Worm (Caenorhabditis elegans): Measurements from ENCODE around the gene ctl-2.

Gene ctl-2

DNA sequence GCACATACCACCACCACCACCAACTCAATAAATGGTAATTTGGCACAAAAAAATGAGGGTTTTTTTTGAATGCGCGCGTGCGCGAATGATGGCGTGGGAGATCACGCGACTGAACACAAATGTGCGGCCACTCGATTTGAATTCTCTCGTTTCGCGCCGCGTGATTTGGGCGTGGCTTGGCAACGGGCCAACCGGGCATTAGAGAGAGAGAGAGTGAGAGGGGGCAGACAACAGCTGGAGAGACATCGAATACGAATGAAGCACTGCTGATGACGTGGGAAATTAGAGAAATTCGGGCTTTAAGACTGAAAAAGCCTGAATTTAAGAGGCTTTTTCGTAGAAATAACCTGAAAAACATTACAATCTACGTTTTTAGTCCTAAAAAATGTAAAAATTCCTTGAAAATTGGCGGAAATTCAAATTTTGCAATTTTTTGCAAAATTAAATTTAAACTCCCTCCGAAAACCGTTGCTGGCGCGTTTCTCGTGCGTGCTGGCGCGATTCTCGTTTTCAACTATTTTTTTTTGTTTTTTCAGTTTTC lies 50.4 kb downstream of the ctl-2 start:
- TF ChIP-seq Y105C5A.15 (GFP tag; IDR thresholded peaks at IDR 0.05) (peak; percentile 85), lim-7 (GFP tag; IDR thresholded peaks at IDR 0.05) (peak; percentile 53; the same call in 1 of the 2 replicates), hif-1 (tag; optimal IDR thresholded peaks at IDR 0.05) (peak; percentile 71 to 93), T20F7.1 (GFP tag; optimal IDR thresholded peaks at IDR 0.05) (peak; percentile 88), duxl-1 (tag; optimal IDR thresholded peaks at IDR 0.05; ENCODE audit: poor library complexity) (peak; percentile 79), mdl-1 (tag; optimal IDR thresholded peaks at IDR 0.05) (peak; percentile 82 to 96), ama-1 (optimal IDR thresholded peaks at IDR 0.05) (peak; percentile 81), Y48G9A.11 (GFP tag; IDR thresholded peaks at IDR 0.05) (0 out of 2 replicates have a peak, but pooled peaks have one; percentile 50), aly-2 (tag; optimal IDR thresholded peaks at IDR 0.05) (no peak), unc-39 (tag; optimal IDR thresholded peaks at IDR 0.05) (no peak), lin-15B (tag; optimal IDR thresholded peaks at IDR 0.05) (peak; percentile 19), zfp-2 (tag; optimal IDR thresholded peaks at IDR 0.05) (peak; percentile 75), daf-8 (GFP tag; IDR thresholded peaks at IDR 0.05) (peak; percentile 29; the same call in 1 of the 2 replicates), dmd-8 (GFP tag; IDR thresholded peaks at IDR 0.05) (no peak; the same call in 1 of the 2 replicates), nhr-48 (tag; optimal IDR thresholded peaks at IDR 0.05) (peak; percentile 94), nhr-11 (tag; optimal IDR thresholded peaks at IDR 0.05) (peak; percentile 31), gei-8 (GFP tag; optimal IDR thresholded peaks at IDR 0.05) (peak; percentile 80), nhr-76 (tag; optimal IDR thresholded peaks at IDR 0.05) (no peak), dpl-1 (GFP tag; optimal IDR thresholded peaks at IDR 0.05) (peak; percentile 97), sdz-12 (GFP tag; optimal IDR thresholded peaks at IDR 0.05) (peak; percentile 78), nhr-42 (GFP tag; IDR thresholded peaks at IDR 0.05) (peak; percentile 92), tra-1 (GFP tag; IDR thresholded peaks at IDR 0.05) (peak; percentile 69; the same call in 1 of the 2 replicates), snpc-1.2 (GFP tag; IDR thresholded peaks at IDR 0.05) (0 out of 2 replicates have a peak, but pooled peaks have one; percentile 49), dmd-6 (GFP tag; IDR thresholded peaks at IDR 0.05) (peak; percentile 90), php-3 (GFP tag; IDR thresholded peaks at IDR 0.05) (peak; percentile 60; the same call in 1 of the 2 replicates), zip-11 (GFP tag; IDR thresholded peaks at IDR 0.05) (no peak), nhr-77 (tag; optimal IDR thresholded peaks at IDR 0.05) (peak; percentile 95), nhr-10 (tag; optimal IDR thresholded peaks at IDR 0.05) (peak; percentile 48), nhr-28 (tag; optimal IDR thresholded peaks at IDR 0.05) (peak; percentile 85), F49E8.2 (tag; optimal IDR thresholded peaks at IDR 0.05; ENCODE audit: borderline replicate concordance) (peak; percentile 66), mxl-3 (GFP tag; optimal IDR thresholded peaks at IDR 0.05) (peak; percentile 91), R02D3.7 (tag; optimal IDR thresholded peaks at IDR 0.05) (no peak), zfp-3 (GFP tag; conservative IDR thresholded peaks at IDR 0.05) (peak; percentile 92), daf-19 (GFP tag; conservative IDR thresholded peaks at IDR 0.05) (no peak), rbr-2 (tag; optimal IDR thresholded peaks at IDR 0.05) (peak; percentile 96), hlh-30 (tag; optimal IDR thresholded peaks at IDR 0.05; ENCODE audit: insufficient read depth) (peak; percentile 98), lin-13 (GFP tag; optimal IDR thresholded peaks at IDR 0.05) (peak; percentile 89), ZK546.5 (tag; optimal IDR thresholded peaks at IDR 0.05) (peak in 1 of 2 experiments; percentile 37), nhr-6 (tag; optimal IDR thresholded peaks at IDR 0.05) (peak; percentile 82), madf-5 (GFP tag; IDR thresholded peaks at IDR 0.05) (peak; percentile 27 to 48; a peak in 1 of 4 replicates), nhr-102 (tag; optimal IDR thresholded peaks at IDR 0.05) (peak; percentile 95), ceh-44 (GFP tag; IDR thresholded peaks at IDR 0.05) (no peak), T26A8.4 (GFP tag; IDR thresholded peaks at IDR 0.05) (peak; percentile 93), arid-1 (GFP tag; conservative IDR thresholded peaks at IDR 0.05) (peak; percentile 83), ceh-28 (tag; optimal IDR thresholded peaks at IDR 0.05) (no peak), saeg-2 (GFP tag; IDR thresholded peaks at IDR 0.05) (0 out of 2 replicates have a peak, but pooled peaks have one; percentile 40), tag-97 (GFP tag; IDR thresholded peaks at IDR 0.05) (no peak), cey-2 (tag; optimal IDR thresholded peaks at IDR 0.05; ENCODE audit: borderline replicate concordance, insufficient read depth) (no peak), skn-1 (tag; optimal IDR thresholded peaks at IDR 0.05) (no peak), aha-1 (tag) (peak; percentile 100), fos-1 (tag; optimal IDR thresholded peaks at IDR 0.05) (peak; percentile 64)

Measured in whole organism, L4 larva.